Fruit fly (Drosophila melanogaster) Kc167 (cell line): ENCODE results near the gene Hs3st-B.

Source experiments
- Myc ChIP-seq: fragments of >200 bp; optimal IDR thresholded peaks from 2 replicates; lab custom pipeline; 2017; ENCODE audit warnings: missing external identifiers
- Sin3A ChIP-seq: fragments of >200 bp; optimal IDR thresholded peaks from 2 replicates; lab custom pipeline; 2018; ENCODE audit warnings: missing external identifiers

DNA sequence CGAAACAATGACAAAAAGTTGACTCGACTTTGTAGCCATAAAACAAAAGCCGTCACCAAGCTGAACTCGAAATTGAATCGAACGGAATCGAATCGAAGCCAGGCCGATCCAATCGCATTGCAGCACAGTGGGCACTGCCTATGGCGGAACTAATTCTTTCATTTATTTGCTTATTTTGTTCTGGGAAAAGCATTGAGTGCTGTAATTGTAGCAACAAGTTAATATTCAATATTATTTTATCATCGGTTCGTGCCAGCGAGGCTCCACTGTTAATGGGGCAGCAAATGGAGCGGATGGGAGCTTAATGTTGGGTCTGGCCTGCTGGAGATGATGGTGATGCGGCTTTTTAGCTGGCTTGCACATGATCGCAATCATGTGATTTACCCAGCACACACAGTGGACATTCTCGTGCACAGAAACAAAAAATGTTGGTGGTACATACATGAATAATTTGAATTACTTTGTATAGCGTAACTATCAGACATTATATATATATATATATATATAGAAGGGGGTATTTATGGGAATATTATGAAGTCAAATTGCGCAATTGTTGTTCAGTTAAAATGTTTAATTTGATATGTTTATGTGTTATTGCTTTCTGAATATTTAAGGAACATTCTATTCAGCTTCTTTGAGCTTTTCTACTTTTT lies 41.0 kb downstream of the Hs3st-B start:
- TF ChIP-seq Myc (lab: Kevin White, UChicago) (no peak), Sin3A (lab: Kevin White, UChicago) (no peak)
